Fruit fly (Drosophila melanogaster): ENCODE results near the gene CROT.

The CROT gene

DNA sequence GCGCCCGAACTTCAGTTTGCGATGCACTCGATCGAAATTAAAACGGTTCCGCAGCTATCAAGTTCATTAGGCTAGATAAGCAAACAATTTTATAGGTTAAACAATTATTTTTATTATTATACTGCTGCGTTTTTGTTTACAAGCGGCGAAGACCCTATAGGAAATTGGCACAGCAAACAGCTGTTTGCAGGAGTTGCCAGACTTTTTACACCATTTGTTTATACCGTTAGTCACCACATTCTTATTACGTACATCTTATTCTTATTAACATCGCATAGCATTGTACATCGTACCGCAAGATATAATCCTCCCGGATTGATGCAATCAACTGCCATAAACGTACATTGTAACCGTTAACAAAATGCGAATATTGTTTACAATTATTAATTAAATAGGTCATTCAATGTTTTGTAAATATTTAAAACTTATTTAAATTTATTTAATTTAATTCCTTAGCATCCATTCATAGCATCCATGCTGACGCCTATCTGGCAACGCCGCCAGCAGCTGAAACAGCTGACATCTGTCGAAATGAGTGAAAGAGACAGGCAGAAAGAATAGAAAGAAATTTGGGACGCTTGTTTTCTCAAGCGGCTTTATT, at the start of gene CROT, which contains the start of gene CG12877:
TSS of gene CROT (minus strand) at position 171 of the 601 bp plus-strand sequence.
TSS of gene CG12877 (plus strand) at position 520 of the 601 bp plus-strand sequence.
- TF ChIP-seq Crg-1 (GFP tag; optimal IDR thresholded peaks at IDR 0.05) (peak; percentile 70), Mnt (GFP tag; optimal IDR thresholded peaks at IDR 0.05) (peak; percentile 25), CG11617 (GFP tag; optimal IDR thresholded peaks at IDR 0.05) (peak; percentile 86), CG14711 (tag; optimal IDR thresholded peaks at IDR 0.05) (peak; percentile 72), kay (GFP tag; ENCODE audit: borderline replicate concordance) (peak; percentile 89), ovo (GFP tag; optimal IDR thresholded peaks at IDR 0.05) (peak; percentile 78), cic (GFP tag; optimal IDR thresholded peaks at IDR 0.05) (no peak), CG1620 (GFP tag; optimal IDR thresholded peaks at IDR 0.05) (peak; percentile 55), CG12768 (GFP tag; optimal IDR thresholded peaks at IDR 0.05) (peak; percentile 62), toe (GFP tag; optimal IDR thresholded peaks at IDR 0.05) (peak; percentile 81), CG7101 (tag; optimal IDR thresholded peaks at IDR 0.05) (peak; percentile 71), cnc (optimal IDR thresholded peaks at IDR 0.05) (no peak), tj (GFP tag; optimal IDR thresholded peaks at IDR 0.05) (peak; percentile 63), bab1 (GFP tag; optimal IDR thresholded peaks at IDR 0.05) (peak; percentile 85), CG5204 (GFP tag; optimal IDR thresholded peaks at IDR 0.05) (peak; percentile 65), Hr96 (GFP tag; optimal IDR thresholded peaks at IDR 0.05) (peak; percentile 43), Clk (GFP tag; optimal IDR thresholded peaks at IDR 0.05) (peak; percentile 58), CG33017 (tag; optimal IDR thresholded peaks at IDR 0.05) (peak; percentile 73), CG7045 (GFP tag; optimal IDR thresholded peaks at IDR 0.05) (peak; percentile 86), pad (GFP tag; optimal IDR thresholded peaks at IDR 0.05) (peak; percentile 61)

- TF ChIP-seq pad (GFP tag; optimal IDR thresholded peaks at IDR 0.05) (no peak), CG11617 (GFP tag; optimal IDR thresholded peaks at IDR 0.05) (no peak), ovo (GFP tag; optimal IDR thresholded peaks at IDR 0.05) (no peak), CG5204 (GFP tag; optimal IDR thresholded peaks at IDR 0.05) (no peak), cnc (optimal IDR thresholded peaks at IDR 0.05) (no peak), kay (GFP tag; ENCODE audit: borderline replicate concordance) (no peak), tj (GFP tag; optimal IDR thresholded peaks at IDR 0.05) (no peak), toe (GFP tag; optimal IDR thresholded peaks at IDR 0.05) (no peak), CG7101 (tag; optimal IDR thresholded peaks at IDR 0.05) (no peak), CG33017 (tag; optimal IDR thresholded peaks at IDR 0.05) (no peak), bab1 (GFP tag; optimal IDR thresholded peaks at IDR 0.05) (no peak), Clk (GFP tag; optimal IDR thresholded peaks at IDR 0.05) (no peak), CG7045 (GFP tag; optimal IDR thresholded peaks at IDR 0.05) (no peak), Hr96 (GFP tag; optimal IDR thresholded peaks at IDR 0.05) (no peak), CG12768 (GFP tag; optimal IDR thresholded peaks at IDR 0.05) (no peak), CG14711 (tag; optimal IDR thresholded peaks at IDR 0.05) (no peak), cic (GFP tag; optimal IDR thresholded peaks at IDR 0.05) (no peak)
These were observed 34.1 kb upstream of the CROT start for dm6 chr3R:27740692-27741091.

- TF ChIP-seq CG33017 (tag; optimal IDR thresholded peaks at IDR 0.05) (no peak), kay (GFP tag; ENCODE audit: borderline replicate concordance) (no peak), Clk (GFP tag; optimal IDR thresholded peaks at IDR 0.05) (no peak), Mnt (GFP tag; optimal IDR thresholded peaks at IDR 0.05) (no peak)
These were observed 33.4 kb upstream of the CROT start for dm6 chr3R:27739999-27740398.

DNA sequence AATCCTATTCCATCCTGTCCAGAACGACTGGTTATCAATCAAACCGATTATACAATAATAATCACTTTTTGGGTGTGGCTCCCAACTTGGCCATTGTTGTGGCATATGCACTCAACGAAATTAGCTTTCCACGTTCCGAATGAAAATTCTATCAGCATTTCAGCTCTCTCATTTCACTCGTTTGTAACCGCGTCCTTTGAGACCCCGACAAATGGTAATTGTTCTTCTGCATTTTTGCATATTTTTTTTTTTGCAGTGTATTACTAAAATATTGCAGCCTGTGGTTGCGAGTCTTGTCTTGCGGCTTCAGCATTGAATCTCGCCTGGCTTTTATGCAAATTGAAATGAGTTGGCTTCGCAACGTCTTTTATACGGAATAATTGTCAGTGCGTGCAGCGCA, 31.7 kb upstream of the CROT start:
- TF ChIP-seq CG11617 (GFP tag; optimal IDR thresholded peaks at IDR 0.05) (no peak), Mnt (GFP tag; optimal IDR thresholded peaks at IDR 0.05) (no peak), Hr96 (GFP tag; optimal IDR thresholded peaks at IDR 0.05) (no peak), toe (GFP tag; optimal IDR thresholded peaks at IDR 0.05) (no peak), kay (GFP tag; ENCODE audit: borderline replicate concordance) (no peak), cnc (optimal IDR thresholded peaks at IDR 0.05) (no peak), ovo (GFP tag; optimal IDR thresholded peaks at IDR 0.05) (no peak), pad (GFP tag; optimal IDR thresholded peaks at IDR 0.05) (no peak), CG1620 (GFP tag; optimal IDR thresholded peaks at IDR 0.05) (no peak), CG7045 (GFP tag; optimal IDR thresholded peaks at IDR 0.05) (no peak), CG5204 (GFP tag; optimal IDR thresholded peaks at IDR 0.05) (no peak), CG7101 (tag; optimal IDR thresholded peaks at IDR 0.05) (no peak), tj (GFP tag; optimal IDR thresholded peaks at IDR 0.05) (no peak)

DNA sequence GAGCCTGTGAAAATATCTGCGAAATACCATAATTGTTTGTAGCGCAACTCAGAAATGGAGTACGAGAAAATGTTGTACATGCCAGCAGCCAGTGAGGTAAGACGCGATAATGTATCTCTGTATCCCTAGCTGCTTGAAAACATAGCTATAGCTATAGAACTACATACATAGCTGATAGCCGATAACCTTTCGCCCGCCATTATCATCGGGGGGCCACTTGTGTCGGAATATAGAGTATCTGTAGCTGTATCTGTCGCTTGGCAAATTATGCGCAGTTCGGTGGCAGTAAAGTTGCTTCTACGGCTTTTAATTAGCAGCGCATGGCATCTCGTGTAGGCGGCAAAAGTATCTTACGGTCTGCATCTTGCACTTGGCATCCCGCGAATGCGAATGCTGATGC, 30.5 kb upstream of the CROT start:
- no peak for TF ChIP-seq pad (GFP tag; optimal IDR thresholded peaks at IDR 0.05)
- no peak for TF ChIP-seq cic (GFP tag; optimal IDR thresholded peaks at IDR 0.05)
- no peak for TF ChIP-seq CG5204 (GFP tag; optimal IDR thresholded peaks at IDR 0.05)
- no peak for TF ChIP-seq CG12768 (GFP tag; optimal IDR thresholded peaks at IDR 0.05)

dm6 chr3R:27736367-27737005, 29.9 kb upstream of the CROT start, which contains the start of gene Ets98B:
Ets98B (plus strand) TSS chr3R:27736538.
- TF ChIP-seq kay (GFP tag; ENCODE audit: borderline replicate concordance) (no peak), CG14711 (tag; optimal IDR thresholded peaks at IDR 0.05) (no peak), CG5204 (GFP tag; optimal IDR thresholded peaks at IDR 0.05) (no peak), Mnt (GFP tag; optimal IDR thresholded peaks at IDR 0.05) (no peak), CG7045 (GFP tag; optimal IDR thresholded peaks at IDR 0.05) (no peak), ovo (GFP tag; optimal IDR thresholded peaks at IDR 0.05) (no peak), CG11617 (GFP tag; optimal IDR thresholded peaks at IDR 0.05) (no peak), Hr96 (GFP tag; optimal IDR thresholded peaks at IDR 0.05) (no peak), CG33017 (tag; optimal IDR thresholded peaks at IDR 0.05) (no peak)

Measured in whole organism, adult.